Fruit fly (Drosophila melanogaster) S2 (cell line): ENCODE measurements around the gene CG8509.

ENCODE experiments used
- CG8478 ChIP-seq: fragments of >200 bp; optimal IDR thresholded peaks from 2 replicates; lab custom pipeline; 2018
- CTCF ChIP-seq, 2 experiments: fragments of >200 bp; optimal IDR thresholded peaks; 2 replicates each; lab custom pipeline; 2018

dm6 chrX:15769457-15769856, 39.9 kb upstream of the CG8509 start, which contains the start of gene CG33172:
- no peak for TF ChIP-seq CG8478 (lab: Kevin White, UChicago)
- no peak for TF ChIP-seq CTCF (optimal IDR thresholded peaks at IDR 0.05; lab: Kevin White, UChicago)
